Fruit fly (Drosophila melanogaster): ENCODE measurements around the gene CG42750.

The CG42750 gene

dm6 chr2L:18308652-18309051 is 33.1 kb upstream of the CG42750 start:
- no peak for TF ChIP-seq fd96Ca (GFP tag; IDR thresholded peaks at IDR 0.05)
- TF ChIP-seq rn (GFP tag; IDR thresholded peaks at IDR 0.05): no peak
- TF ChIP-seq CG10348 (GFP tag; IDR thresholded peaks at IDR 0.05): no peak

- TF ChIP-seq CG9948 (tag; optimal IDR thresholded peaks at IDR 0.05) (no peak), CG8159 (tag; optimal IDR thresholded peaks at IDR 0.05) (no peak), CG32121 (GFP tag; IDR thresholded peaks at IDR 0.05) (no peak), Pif1B (GFP tag; optimal IDR thresholded peaks at IDR 0.05) (no peak), Pif1A (GFP tag; optimal IDR thresholded peaks at IDR 0.05) (no peak), CG15710 (tag; optimal IDR thresholded peaks at IDR 0.05) (no peak), CG17806 (tag; optimal IDR thresholded peaks at IDR 0.05) (no peak), CG14655 (GFP tag; optimal IDR thresholded peaks at IDR 0.05) (no peak), CG4496 (GFP tag; IDR thresholded peaks at IDR 0.05) (no peak), CG13204 (GFP tag; optimal IDR thresholded peaks at IDR 0.05) (no peak), CG10348 (GFP tag; IDR thresholded peaks at IDR 0.05) (no peak)
These were observed 32.3 kb upstream of the CG42750 start for dm6 chr2L:18307823-18308222.

- no peak for TF ChIP-seq Ets98B (GFP tag; IDR thresholded peaks at IDR 0.05)
- no peak for TF ChIP-seq CG13204 (GFP tag; optimal IDR thresholded peaks at IDR 0.05)
- TF ChIP-seq CG17806 (tag; optimal IDR thresholded peaks at IDR 0.05): peak; percentile 39
- TF ChIP-seq CG9948 (tag; optimal IDR thresholded peaks at IDR 0.05): peak; percentile 54
- peak; percentile 60 for TF ChIP-seq CG14655 (GFP tag; optimal IDR thresholded peaks at IDR 0.05)
- TF ChIP-seq CG34367 (tag; optimal IDR thresholded peaks at IDR 0.05): no peak
- TF ChIP-seq fd96Ca (GFP tag; IDR thresholded peaks at IDR 0.05): no peak
- peak; percentile 48 for TF ChIP-seq CG15710 (tag; optimal IDR thresholded peaks at IDR 0.05)
- TF ChIP-seq Snoo (tag; optimal IDR thresholded peaks at IDR 0.05): no peak
- TF ChIP-seq CG10348 (GFP tag; IDR thresholded peaks at IDR 0.05): no peak
- no peak for TF ChIP-seq rn (GFP tag; IDR thresholded peaks at IDR 0.05)
- TF ChIP-seq Pif1B (GFP tag; optimal IDR thresholded peaks at IDR 0.05): no peak
- no peak for TF ChIP-seq D1 (tag; optimal IDR thresholded peaks at IDR 0.05)
- no peak for TF ChIP-seq gl (tag; optimal IDR thresholded peaks at IDR 0.05)
- TF ChIP-seq Pif1A (GFP tag; optimal IDR thresholded peaks at IDR 0.05): no peak
- no peak for TF ChIP-seq CG32121 (GFP tag; IDR thresholded peaks at IDR 0.05)
- no peak for TF ChIP-seq EcR (GFP tag; optimal IDR thresholded peaks at IDR 0.05)
- no peak for TF ChIP-seq CG8301 (tag; optimal IDR thresholded peaks at IDR 0.05)
- TF ChIP-seq CG12605 (GFP tag; IDR thresholded peaks at IDR 0.05): no peak
- TF ChIP-seq CG4496 (GFP tag; IDR thresholded peaks at IDR 0.05): no peak
- TF ChIP-seq CG8159 (tag; optimal IDR thresholded peaks at IDR 0.05): peak; percentile 60
These were observed 29.7 kb upstream of the CG42750 start for dm6 chr2L:18305057-18305829.

- TF ChIP-seq CG14655 (GFP tag; optimal IDR thresholded peaks at IDR 0.05): no peak
These were observed 28.9 kb upstream of the CG42750 start for dm6 chr2L:18304469-18304868.

- TF ChIP-seq Pif1A (GFP tag; optimal IDR thresholded peaks at IDR 0.05) (no peak), CG8301 (tag; optimal IDR thresholded peaks at IDR 0.05) (no peak), CG10348 (GFP tag; IDR thresholded peaks at IDR 0.05) (no peak), CG12605 (GFP tag; IDR thresholded peaks at IDR 0.05) (no peak), CG14655 (GFP tag; optimal IDR thresholded peaks at IDR 0.05) (no peak), EcR (GFP tag; optimal IDR thresholded peaks at IDR 0.05) (no peak), CG13204 (GFP tag; optimal IDR thresholded peaks at IDR 0.05) (no peak), CG15710 (tag; optimal IDR thresholded peaks at IDR 0.05) (no peak), CG34367 (tag; optimal IDR thresholded peaks at IDR 0.05) (no peak), Snoo (tag; optimal IDR thresholded peaks at IDR 0.05) (no peak), Pif1B (GFP tag; optimal IDR thresholded peaks at IDR 0.05) (no peak), CG32121 (GFP tag; IDR thresholded peaks at IDR 0.05) (no peak), gl (tag; optimal IDR thresholded peaks at IDR 0.05) (no peak)
These were observed 27.2 kb upstream of the CG42750 start for dm6 chr2L:18302780-18303179.

dm6 chr2L:18298541-18298940 is 23.0 kb upstream of the CG42750 start:
- TF ChIP-seq D1 (tag; optimal IDR thresholded peaks at IDR 0.05) (no peak), CG14655 (GFP tag; optimal IDR thresholded peaks at IDR 0.05) (peak; percentile 4)

dm6 chr2L:18294421-18294890 is 18.9 kb upstream of the CG42750 start, which contains the start of gene CG5790:
Gene CG5790, plus strand, starts transcription at chr2L:18294840.
- no peak for TF ChIP-seq rn (GFP tag; IDR thresholded peaks at IDR 0.05)
- no peak for TF ChIP-seq Snoo (tag; optimal IDR thresholded peaks at IDR 0.05)
- no peak for TF ChIP-seq CG12605 (GFP tag; IDR thresholded peaks at IDR 0.05)
- no peak for TF ChIP-seq fd96Ca (GFP tag; IDR thresholded peaks at IDR 0.05)
- no peak for TF ChIP-seq Pif1A (GFP tag; optimal IDR thresholded peaks at IDR 0.05)
- TF ChIP-seq Pif1B (GFP tag; optimal IDR thresholded peaks at IDR 0.05): no peak
- no peak for TF ChIP-seq CG17806 (tag; optimal IDR thresholded peaks at IDR 0.05)
- TF ChIP-seq CG10348 (GFP tag; IDR thresholded peaks at IDR 0.05): no peak
- no peak for TF ChIP-seq CG8159 (tag; optimal IDR thresholded peaks at IDR 0.05)
- no peak for TF ChIP-seq CG34367 (tag; optimal IDR thresholded peaks at IDR 0.05)
- no peak for TF ChIP-seq CG32121 (GFP tag; IDR thresholded peaks at IDR 0.05)
- TF ChIP-seq CG9948 (tag; optimal IDR thresholded peaks at IDR 0.05): no peak
- no peak for TF ChIP-seq D1 (tag; optimal IDR thresholded peaks at IDR 0.05)
- no peak for TF ChIP-seq CG8301 (tag; optimal IDR thresholded peaks at IDR 0.05)
- TF ChIP-seq gl (tag; optimal IDR thresholded peaks at IDR 0.05): no peak
- TF ChIP-seq CG14655 (GFP tag; optimal IDR thresholded peaks at IDR 0.05): no peak
- TF ChIP-seq CG15710 (tag; optimal IDR thresholded peaks at IDR 0.05): no peak
- TF ChIP-seq Ets98B (GFP tag; IDR thresholded peaks at IDR 0.05): no peak
- no peak for TF ChIP-seq CG13204 (GFP tag; optimal IDR thresholded peaks at IDR 0.05)
- no peak for TF ChIP-seq EcR (GFP tag; optimal IDR thresholded peaks at IDR 0.05)
